Fruit fly (Drosophila melanogaster) whole organism, embryonic: ENCODE measurements around the gene CG10185.

ENCODE experiments used
- Bgb ChIP-seq: fragments of 200-800 bp; sonication (Bioruptor generic); IDR thresholded peaks from 2 replicates; pipeline ENCODE4 v1.3.6; 2022; ENCODE audit warnings: missing biosample characterization, missing genetic modification characterization; ENCODE audit not compliant: partially characterized antibody
- CG11093 ChIP-seq: fragments of 200-800 bp; sonication (Bioruptor generic); IDR thresholded peaks from 3 replicates; pipeline ENCODE4 v1.3.6; 2022; ENCODE audit warnings: missing biosample characterization, missing genetic modification characterization
- CG11696 ChIP-seq: fragments of 200-800 bp; sonication (Bioruptor generic); IDR thresholded peaks from 2 replicates; pipeline ENCODE4 v1.3.6; 2022; ENCODE audit warnings: missing biosample characterization, missing genetic modification characterization
- CG12236 ChIP-seq: fragments of 200-800 bp; sonication (Bioruptor generic); optimal IDR thresholded peaks from 2 replicates; lab custom pipeline; 2016; ENCODE audit warnings: missing biosample characterization, missing genetic modification characterization
- CG1233 ChIP-seq: fragments of 200-800 bp; sonication (Bioruptor generic); optimal IDR thresholded peaks from 4 replicates; lab custom pipeline; 2018; ENCODE audit warnings: missing biosample characterization, mild to moderate bottlenecking, missing genetic modification characterization
- CG12744 ChIP-seq: fragments of 200-800 bp; sonication (Bioruptor generic); optimal IDR thresholded peaks from 2 replicates; lab custom pipeline; 2016; ENCODE audit warnings: missing biosample characterization, missing genetic modification characterization
- CG13624 ChIP-seq: fragments of 200-800 bp; sonication (Bioruptor generic); optimal IDR thresholded peaks from 2 replicates; lab custom pipeline; 2016; ENCODE audit warnings: missing biosample characterization, missing genetic modification characterization
- CG15601 ChIP-seq: fragments of 200-800 bp; sonication (Bioruptor generic); optimal IDR thresholded peaks from 3 replicates; lab custom pipeline; 2019; ENCODE audit warnings: missing biosample characterization, mild to moderate bottlenecking, missing genetic modification characterization, moderate library complexity
- CG16813 ChIP-seq: fragments of 200-800 bp; sonication (Bioruptor generic); IDR thresholded peaks from 3 replicates; pipeline ENCODE4 v1.3.6; 2022; ENCODE audit warnings: missing biosample characterization, missing genetic modification characterization; ENCODE audit not compliant: partially characterized antibody
- CG16815 ChIP-seq: fragments of 200-800 bp; sonication (Bioruptor generic); optimal IDR thresholded peaks from 3 replicates; lab custom pipeline; 2017; ENCODE audit warnings: missing biosample characterization, mild to moderate bottlenecking, missing genetic modification characterization
- CG17186 ChIP-seq: fragments of 200-800 bp; sonication (Bioruptor generic); optimal IDR thresholded peaks from 3 replicates; lab custom pipeline; 2017; ENCODE audit warnings: missing biosample characterization, missing genetic modification reagents, missing genetic modification characterization
- CG17385 ChIP-seq: fragments of 200-800 bp; sonication (Bioruptor generic); optimal IDR thresholded peaks from 3 replicates; lab custom pipeline; 2018; ENCODE audit warnings: missing biosample characterization, mild to moderate bottlenecking, missing genetic modification characterization
- CG2678 ChIP-seq: fragments of 200-800 bp; sonication (Bioruptor generic); optimal IDR thresholded peaks from 3 replicates; lab custom pipeline; 2019; ENCODE audit warnings: missing biosample characterization, mild to moderate bottlenecking, missing genetic modification characterization, moderate library complexity
- CG6272 ChIP-seq: fragments of 200-800 bp; sonication (Bioruptor generic); IDR thresholded peaks from 2 replicates; pipeline ENCODE4 v1.3.6; 2022; ENCODE audit warnings: missing biosample characterization, missing genetic modification characterization
- CG6689 ChIP-seq: fragments of 200-800 bp; sonication (Bioruptor generic); IDR thresholded peaks from 2 replicates; pipeline ENCODE4 v1.3.6; 2022; ENCODE audit warnings: missing biosample characterization, missing genetic modification characterization
- CG7745 ChIP-seq: fragments of 200-800 bp; sonication (Bioruptor generic); optimal IDR thresholded peaks from 2 replicates; lab custom pipeline; 2018; ENCODE audit warnings: missing biosample characterization, mild to moderate bottlenecking, missing genetic modification characterization, moderate library complexity
- CG8281 ChIP-seq: fragments of 200-800 bp; sonication (Bioruptor generic); optimal IDR thresholded peaks from 2 replicates; lab custom pipeline; 2018; ENCODE audit warnings: missing biosample characterization, mild to moderate bottlenecking, missing genetic modification characterization, moderate library complexity
- CG8290 ChIP-seq, 3 experiments: fragments of 200-800 bp; sonication (Bioruptor generic); optimal IDR thresholded peaks; 2 replicates each; lab custom pipeline; 2016 to 2019; ENCODE audit warnings: missing biosample characterization in 3 of 3, missing genetic modification characterization in 3 of 3, mild to moderate bottlenecking in 2 of 3, moderate library complexity in 1 of 3
- D19A ChIP-seq: fragments of 200-800 bp; optimal IDR thresholded peaks from 3 replicates; lab custom pipeline; 2019; ENCODE audit warnings: missing biosample characterization, mild to moderate bottlenecking, missing genetic modification characterization, moderate library complexity
- HHEX ChIP-seq: fragments of 200-800 bp; sonication (Bioruptor generic); optimal IDR thresholded peaks from 3 replicates; lab custom pipeline; 2017; ENCODE audit warnings: missing biosample characterization, mild to moderate bottlenecking, missing genetic modification characterization, missing genetic modification reagents
- Hr39 ChIP-seq: fragments of >200 bp; optimal IDR thresholded peaks from 2 replicates; lab custom pipeline; 2017
- Hr51 ChIP-seq, 2 experiments: fragments of 200-800 bp; sonication (Bioruptor generic); optimal IDR thresholded peaks; 2 replicates in 1 of 2; 3 replicates in 1 of 2; lab custom pipeline; 2016 to 2018; ENCODE audit warnings: missing biosample characterization in 2 of 2, missing genetic modification characterization in 2 of 2, mild to moderate bottlenecking in 1 of 2, moderate library complexity in 1 of 2
- Hr78 ChIP-seq, 2 experiments: fragments of 200-800 bp in 1 of 2; fragments of >200 bp in 1 of 2; sonication (Bioruptor generic) in 1 of 2; optimal IDR thresholded peaks; 2 replicates each; lab custom pipeline; 2017 to 2019; ENCODE audit warnings: missing biosample characterization in 2 of 2, missing genetic modification characterization in 2 of 2, mild to moderate bottlenecking in 1 of 2, moderate library complexity in 1 of 2
- Kr ChIP-seq: fragments of 200-800 bp; sonication (Bioruptor generic); optimal IDR thresholded peaks from 2 replicates; lab custom pipeline; 2017; ENCODE audit warnings: missing biosample characterization, mild to moderate bottlenecking, missing genetic modification characterization
- Med ChIP-seq: fragments of 200-800 bp; sonication (Bioruptor generic); peaks from one replicate; lab custom pipeline; 2016; ENCODE audit warnings: missing biosample characterization, missing genetic modification characterization, mild to moderate bottlenecking, inconsistent platforms, moderate library complexity
- Myb ChIP-seq: fragments of 200-800 bp; sonication (Bioruptor generic); optimal IDR thresholded peaks from 2 replicates; lab custom pipeline; 2016; ENCODE audit warnings: missing biosample characterization, missing genetic modification characterization
- Nf-YB ChIP-seq: fragments of 200-800 bp; sonication (Bioruptor generic); optimal IDR thresholded peaks from 3 replicates; lab custom pipeline; 2019; ENCODE audit warnings: missing biosample characterization, mild to moderate bottlenecking, missing genetic modification characterization, moderate library complexity
- NfI ChIP-seq: fragments of 200-800 bp; sonication (Bioruptor generic); optimal IDR thresholded peaks from 3 replicates; lab custom pipeline; 2018; ENCODE audit warnings: missing biosample characterization, mild to moderate bottlenecking, missing genetic modification characterization, moderate library complexity
- Poxn ChIP-seq: fragments of 200-800 bp; sonication (Bioruptor generic); IDR thresholded peaks from 2 replicates; pipeline ENCODE4 v1.3.6; 2022; ENCODE audit warnings: missing biosample characterization, missing genetic modification characterization
- Ptx1 ChIP-seq: fragments of 200-800 bp; sonication (Bioruptor generic); IDR thresholded peaks from 2 replicates; pipeline ENCODE4 v1.3.6; 2022; ENCODE audit warnings: missing biosample characterization, missing genetic modification characterization
- Rfx ChIP-seq: fragments of 200-800 bp; sonication (Bioruptor generic); IDR thresholded peaks from 2 replicates; pipeline ENCODE4 v1.3.6; 2022; ENCODE audit warnings: missing biosample characterization, missing genetic modification characterization
- Spps ChIP-seq: fragments of 200-800 bp; sonication (Bioruptor generic); optimal IDR thresholded peaks from 2 replicates; lab custom pipeline; 2018; ENCODE audit warnings: missing biosample characterization, mild to moderate bottlenecking, missing genetic modification characterization
- Trl ChIP-seq, 3 experiments: fragments of >200 bp in 2 of 3; fragments of 200-800 bp in 1 of 3; sonication (Bioruptor generic) in 1 of 3; optimal IDR thresholded peaks; 2 replicates in 1 of 3; 3 replicates in 2 of 3; lab custom pipeline; 2016 to 2017; ENCODE audit warnings: missing biosample characterization in 1 of 3, missing genetic modification characterization in 1 of 3
- al ChIP-seq: fragments of 200-800 bp; sonication (Bioruptor generic); IDR thresholded peaks from 2 replicates; pipeline ENCODE4 v1.3.6; 2022; ENCODE audit warnings: missing biosample characterization, missing genetic modification characterization
- az2 ChIP-seq: fragments of 200-800 bp; sonication (Bioruptor generic); optimal IDR thresholded peaks from 3 replicates; lab custom pipeline; 2016; ENCODE audit warnings: missing biosample characterization, missing genetic modification characterization
- cato ChIP-seq: fragments of 200-800 bp; sonication (Bioruptor generic); optimal IDR thresholded peaks from 2 replicates; lab custom pipeline; 2016; ENCODE audit warnings: missing biosample characterization, missing genetic modification characterization, borderline replicate concordance
- dmrt11E ChIP-seq: fragments of 200-800 bp; sonication (Bioruptor generic); optimal IDR thresholded peaks from 3 replicates; lab custom pipeline; 2018; ENCODE audit warnings: missing biosample characterization, mild to moderate bottlenecking, missing genetic modification characterization, moderate library complexity
- fd3F ChIP-seq: fragments of 200-800 bp; sonication (Bioruptor generic); optimal IDR thresholded peaks from 2 replicates; lab custom pipeline; 2018; ENCODE audit warnings: missing biosample characterization, mild to moderate bottlenecking, missing genetic modification characterization, moderate library complexity
- gcm ChIP-seq: fragments of 200-800 bp; sonication (Bioruptor generic); optimal IDR thresholded peaks from 2 replicates; lab custom pipeline; 2019; ENCODE audit warnings: missing biosample characterization, mild to moderate bottlenecking, missing genetic modification characterization, moderate library complexity
- gsb ChIP-seq: fragments of 200-800 bp; sonication (Bioruptor generic); IDR thresholded peaks from 2 replicates; pipeline ENCODE4 v1.3.6; 2022; ENCODE audit warnings: missing biosample characterization, missing genetic modification characterization
- gt ChIP-seq: fragments of 200-800 bp; sonication (Bioruptor generic); IDR thresholded peaks from 2 replicates; pipeline ENCODE4 v1.3.6; 2022; ENCODE audit warnings: missing biosample characterization, missing genetic modification characterization
- nerfin-2 ChIP-seq: fragments of 200-800 bp; sonication (Bioruptor generic); IDR thresholded peaks from 2 replicates; pipeline ENCODE4 v1.3.6; 2022; ENCODE audit warnings: missing biosample characterization, missing genetic modification characterization; ENCODE audit not compliant: partially characterized antibody
- prd ChIP-seq, 3 experiments: fragments of >200 bp in 2 of 3; fragments of 200-800 bp in 1 of 3; sonication (Bioruptor generic) in 1 of 3; optimal IDR thresholded peaks in 2 of 3; IDR thresholded peaks in 1 of 3; 2 replicates in 2 of 3; 3 replicates in 1 of 3; pipeline versions ENCODE4 v1.3.6 to Lab custom; 2017 to 2022; ENCODE audit warnings: missing biosample characterization in 1 of 3, missing genetic modification characterization in 1 of 3
- psq ChIP-seq: fragments of 200-800 bp; sonication (Bioruptor generic); optimal IDR thresholded peaks from 2 replicates; lab custom pipeline; 2017; ENCODE audit warnings: missing biosample characterization, missing genetic modification characterization
- repo ChIP-seq: fragments of 200-800 bp; sonication (Bioruptor generic); optimal IDR thresholded peaks from 2 replicates; lab custom pipeline; 2016; ENCODE audit warnings: missing biosample characterization, missing genetic modification characterization
- row ChIP-seq: fragments of 200-800 bp; sonication (Bioruptor generic); IDR thresholded peaks from 3 replicates; pipeline ENCODE4 v1.3.6; 2022; ENCODE audit warnings: missing biosample characterization, missing genetic modification characterization
- sens-2 ChIP-seq: fragments of 200-800 bp; sonication (Bioruptor generic); IDR thresholded peaks from 2 replicates; pipeline ENCODE4 v1.3.6; 2022; ENCODE audit warnings: missing biosample characterization, missing genetic modification characterization
- shn ChIP-seq: fragments of 200-800 bp; sonication (Bioruptor generic); optimal IDR thresholded peaks from 3 replicates; lab custom pipeline; 2016; ENCODE audit warnings: missing biosample characterization, missing genetic modification characterization
- sr ChIP-seq: fragments of 200-800 bp; sonication (Bioruptor generic); IDR thresholded peaks from 3 replicates; pipeline ENCODE4 v1.3.6; 2022; ENCODE audit warnings: missing biosample characterization, missing genetic modification characterization
- stc ChIP-seq: fragments of 200-800 bp; sonication (Bioruptor generic); IDR thresholded peaks from 2 replicates; pipeline ENCODE4 v1.3.6; 2022; ENCODE audit warnings: missing biosample characterization, missing genetic modification characterization

The CG10185 gene

DNA sequence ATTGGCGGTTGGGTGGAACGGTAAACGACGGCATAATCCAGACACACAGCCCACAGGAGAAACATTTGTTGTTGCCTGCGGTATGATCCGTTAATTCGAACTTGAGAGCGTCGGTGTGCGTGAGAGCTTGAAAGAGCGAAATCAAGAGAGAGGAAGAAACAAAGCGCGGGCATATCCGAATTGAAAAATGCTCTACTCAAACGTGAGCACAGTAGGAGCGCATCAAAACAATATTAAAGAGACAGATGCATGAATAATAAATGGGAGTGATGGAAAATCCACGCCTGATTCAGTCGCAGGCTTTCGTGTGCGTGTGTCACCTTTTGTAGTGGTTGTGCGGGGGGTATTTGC is 16.1 kb downstream of the CG10185 start (continued):
- no peak for TF ChIP-seq CG8281 (tag; lab: Kevin White, UChicago)
- no peak for TF ChIP-seq al (GFP tag; lab: Robert Waterston, UW)
- TF ChIP-seq CG7745, result no peak
- no peak for TF ChIP-seq az2
- TF ChIP-seq CG17385 (GFP tag; lab: Kevin White, UChicago), result no peak
- TF ChIP-seq CG6689, result 0 out of 2 replicates have a peak, but pooled peaks have one; percentile 7
- no peak for TF ChIP-seq nerfin-2
- TF ChIP-seq Nf-YB (GFP tag; lab: Kevin White, UChicago), result no peak
- TF ChIP-seq CG12236, result no peak
- TF ChIP-seq sens-2 (GFP tag; lab: Robert Waterston, UW), result no peak
- peak; percentile 2 for TF ChIP-seq NfI (GFP tag; lab: Kevin White, UChicago)
- TF ChIP-seq Hr51 (GFP tag; optimal IDR thresholded peaks at IDR 0.05; lab: Kevin White, UChicago), result no peak
- TF ChIP-seq Spps (tag; lab: Kevin White, UChicago), result no peak
- peak; percentile 4 for TF ChIP-seq CG13624 (GFP tag; lab: Kevin White, UChicago)
- TF ChIP-seq Hr78 (GFP tag; optimal IDR thresholded peaks at IDR 0.05; lab: Kevin White, UChicago), result no peak
- TF ChIP-seq CG15601, result no peak
- no peak for TF ChIP-seq Kr (GFP tag; lab: Kevin White, UChicago)
- TF ChIP-seq D19A, result peak; percentile 99
- TF ChIP-seq stc (GFP tag; lab: Robert Waterston, UW), result no peak
- no peak for TF ChIP-seq psq
- TF ChIP-seq CG1233 (GFP tag; lab: Kevin White, UChicago), result no peak
- TF ChIP-seq Hr39 (lab: Kevin White, UChicago), result no peak
- TF ChIP-seq CG8290 (GFP tag; optimal IDR thresholded peaks at IDR 0.05; lab: Kevin White, UChicago), result no peak
- no peak for TF ChIP-seq CG8290 (tag; optimal IDR thresholded peaks at IDR 0.05; lab: Kevin White, UChicago)
- TF ChIP-seq Med (GFP tag; lab: Kevin White, UChicago), result peak; percentile 78
- no peak for TF ChIP-seq gsb (GFP tag; lab: Robert Waterston, UW)
- no peak for TF ChIP-seq CG12744 (GFP tag; lab: Kevin White, UChicago)
- TF ChIP-seq CG16813 (GFP tag; lab: Robert Waterston, UW), result no peak
- no peak for TF ChIP-seq CG2678 (tag; lab: Kevin White, UChicago)
- no peak for TF ChIP-seq gcm (GFP tag; lab: Kevin White, UChicago)
- TF ChIP-seq Bgb (GFP tag; lab: Robert Waterston, UW), result no peak
- TF ChIP-seq gt (GFP tag; lab: Robert Waterston, UW), result no peak
- no peak for TF ChIP-seq HHEX (GFP tag; lab: Kevin White, UChicago)
- TF ChIP-seq CG11093 (GFP tag; lab: Robert Waterston, UW), result no peak
- TF ChIP-seq dmrt11E, result no peak
- TF ChIP-seq prd (optimal IDR thresholded peaks at IDR 0.05; lab: Kevin White, UChicago), result no peak
- TF ChIP-seq prd (GFP tag; IDR thresholded peaks at IDR 0.05; lab: Robert Waterston, UW), result peak; percentile 31; the same call in 1 of the 3 replicates
- TF ChIP-seq Trl (optimal IDR thresholded peaks at IDR 0.05; lab: Kevin White, UChicago), result peak; percentile 69 to 70
- no peak for TF ChIP-seq Trl (GFP tag; optimal IDR thresholded peaks at IDR 0.05; lab: Kevin White, UChicago)
- TF ChIP-seq Rfx (GFP tag; lab: Robert Waterston, UW), result peak; percentile 31; the same call in 1 of the 2 replicates
- TF ChIP-seq CG6272 (GFP tag; lab: Robert Waterston, UW), result no peak
- peak; percentile 3 for TF ChIP-seq shn
- no peak for TF ChIP-seq Poxn
- no peak for TF ChIP-seq CG16815 (GFP tag; lab: Kevin White, UChicago)
- TF ChIP-seq sr (GFP tag; lab: Robert Waterston, UW), result no peak
- 0 out of 2 replicates have a peak, but pooled peaks have one; percentile 13 for TF ChIP-seq CG11696 (GFP tag; lab: Robert Waterston, UW)
- TF ChIP-seq Myb (GFP tag; lab: Kevin White, UChicago), result peak; percentile 49
- no peak for TF ChIP-seq cato (GFP tag; lab: Kevin White, UChicago)
- TF ChIP-seq fd3F (GFP tag; lab: Kevin White, UChicago), result no peak
- TF ChIP-seq row (GFP tag; lab: Robert Waterston, UW), result peak; percentile 34; the same call in 1 of the 3 replicates
- TF ChIP-seq CG17186 (GFP tag; lab: Kevin White, UChicago), result no peak
- peak; percentile 32 for TF ChIP-seq repo
- TF ChIP-seq Ptx1, result 0 out of 2 replicates have a peak, but pooled peaks have one; percentile 6
